Worm (Caenorhabditis elegans): Measurements from ENCODE around the gene srh-61.

ce11 chrII:12491936-12492335, 24.3 kb downstream of the srh-61 start, which contains the start of gene srz-6:
- no peak for TF ChIP-seq tab-1 (GFP tag; IDR thresholded peaks at IDR 0.05)
- no peak for TF ChIP-seq ztf-23 (GFP tag; IDR thresholded peaks at IDR 0.05)
- TF ChIP-seq ref-1 (GFP tag; conservative IDR thresholded peaks at IDR 0.05): no peak
- no peak for TF ChIP-seq flt-1 (GFP tag; IDR thresholded peaks at IDR 0.05)
- TF ChIP-seq ztf-29 (GFP tag; IDR thresholded peaks at IDR 0.05): no peak
- TF ChIP-seq T22C8.4 (GFP tag; IDR thresholded peaks at IDR 0.05): no peak
- TF ChIP-seq med-1 (GFP tag; optimal IDR thresholded peaks at IDR 0.05; ENCODE audit: insufficient read depth): no peak
- TF ChIP-seq cog-1 (tag; optimal IDR thresholded peaks at IDR 0.05): no peak
